Worm (Caenorhabditis elegans) whole organism, young adult: ENCODE results near the gene fbxc-47.

ENCODE experiments used
- C06A6.2 ChIP-seq: fragments of 200-800 bp; sonication (Bioruptor generic); conservative IDR thresholded peaks from 2 replicates; pipeline ENCODE4 v1.3.6; 2022; ENCODE audit warnings: missing genetic modification characterization, missing compliant biosample characterization
- F39B2.1 ChIP-seq: fragments of 200-800 bp; sonication (Bioruptor generic); IDR thresholded peaks from 2 replicates; pipeline ENCODE4 v1.3.6; 2022; ENCODE audit warnings: missing genetic modification reagents, missing genetic modification characterization, missing compliant biosample characterization
- T07F8.4 ChIP-seq: sonication (generic microtip); optimal IDR thresholded peaks from 2 replicates; lab custom pipeline; 2016; ENCODE audit warnings: mild to moderate bottlenecking, missing genetic modification characterization, moderate library complexity, missing compliant biosample characterization
- ccch-3 ChIP-seq: fragments of 200-800 bp; sonication (Bioruptor generic); optimal IDR thresholded peaks from 2 replicates; lab custom pipeline; 2018; ENCODE audit warnings: mild to moderate bottlenecking, missing genetic modification characterization, missing compliant biosample characterization
- ekl-4 ChIP-seq: fragments of 200-800 bp; sonication (Bioruptor generic); IDR thresholded peaks from 2 replicates; pipeline ENCODE4 v1.3.6; 2022; ENCODE audit warnings: missing genetic modification reagents, missing genetic modification characterization, missing compliant biosample characterization
- hrde-1 ChIP-seq: sonication (generic microtip); optimal IDR thresholded peaks from 2 replicates; lab custom pipeline; 2016; ENCODE audit warnings: missing genetic modification characterization, mild to moderate bottlenecking, missing compliant biosample characterization, moderate library complexity, missing genotype, missing genetic modification reagents, borderline replicate concordance
- lin-40 ChIP-seq: sonication (generic microtip); optimal IDR thresholded peaks from 2 replicates; lab custom pipeline; 2016; ENCODE audit warnings: missing genetic modification characterization, mild to moderate bottlenecking, missing compliant biosample characterization, missing genotype, missing genetic modification reagents
- nhr-80 ChIP-seq: sonication (generic microtip); optimal IDR thresholded peaks from 2 replicates; lab custom pipeline; 2016; ENCODE audit warnings: missing genetic modification characterization, missing compliant biosample characterization
- pha-4 ChIP-seq: fragments of 150-350 bp; sonication (generic microtip); optimal IDR thresholded peaks from 2 replicates; lab custom pipeline; 2014; ENCODE audit warnings: missing biosample characterization, missing genetic modification reagents, missing genetic modification characterization
- unc-130 ChIP-seq: sonication (generic microtip); optimal IDR thresholded peaks from 2 replicates; lab custom pipeline; 2016; ENCODE audit warnings: missing genetic modification reagents, missing genetic modification characterization, missing compliant biosample characterization

DNA sequence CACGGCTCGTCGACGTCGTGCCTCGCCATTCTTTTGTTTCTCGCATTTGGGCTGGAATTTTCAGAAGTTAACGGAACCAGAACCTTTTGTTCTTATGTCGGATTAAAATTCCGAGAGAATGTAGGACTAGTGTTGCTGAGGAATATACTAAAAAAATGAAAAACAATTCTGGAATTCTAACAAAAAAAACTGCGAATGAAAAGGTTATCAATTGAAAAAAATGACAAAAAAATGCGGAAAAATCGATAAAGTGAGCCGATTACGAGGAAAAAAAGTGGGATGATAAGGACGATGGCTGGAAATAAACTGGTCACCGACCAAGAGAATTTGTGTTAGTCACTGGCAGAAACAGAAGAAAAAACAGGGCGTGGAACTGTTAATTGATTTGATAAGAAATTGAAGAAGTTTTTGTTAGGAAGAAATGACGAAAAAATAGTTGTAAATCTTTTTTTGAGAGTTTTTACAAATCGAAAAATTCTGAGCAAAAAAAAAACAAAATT is 14.0 kb downstream of the fbxc-47 start, which contains the start of gene bris-1:
- no peak for TF ChIP-seq T07F8.4 (tag; lab: Kevin White, UChicago)
- TF ChIP-seq pha-4, result no peak
- no peak for TF ChIP-seq unc-130
- TF ChIP-seq F39B2.1 (GFP tag; lab: Robert Waterston, UW), result no peak
- no peak for TF ChIP-seq C06A6.2 (GFP tag; lab: Robert Waterston, UW)
- TF ChIP-seq ccch-3, result no peak
- no peak for TF ChIP-seq lin-40
- TF ChIP-seq ekl-4 (GFP tag; lab: Robert Waterston, UW), result no peak
- no peak for TF ChIP-seq hrde-1 (tag; lab: Kevin White, UChicago)
- TF ChIP-seq nhr-80 (tag; lab: Kevin White, UChicago), result peak; percentile 88
